Worm (Caenorhabditis elegans) whole organism, L1 larva: ENCODE data around the gene rhgf-2.

Experiments
- C16A3.4 ChIP-seq: fragments of 150-350 bp; optimal IDR thresholded peaks from 2 replicates; lab custom pipeline; 2014; ENCODE audit warnings: missing biosample characterization, missing genetic modification characterization
- C34B4.2 ChIP-seq: sonication (generic microtip); optimal IDR thresholded peaks from 2 replicates; lab custom pipeline; 2017; ENCODE audit warnings: mild to moderate bottlenecking, missing genetic modification characterization, missing compliant biosample characterization
- Y116A8C.19 ChIP-seq: sonication (generic microtip); optimal IDR thresholded peaks from 2 replicates; lab custom pipeline; 2016; ENCODE audit warnings: missing compliant biosample characterization, missing genetic modification characterization, borderline replicate concordance
- aha-1 ChIP-seq: fragments of 150-350 bp; optimal IDR thresholded peaks from 2 replicates; lab custom pipeline; 2014; ENCODE audit warnings: missing biosample characterization, missing genetic modification characterization
- alr-1 ChIP-seq: fragments of 200-800 bp; sonication (Bioruptor generic); optimal IDR thresholded peaks from 2 replicates; lab custom pipeline; 2018; ENCODE audit warnings: borderline replicate concordance, mild to moderate bottlenecking, missing genetic modification characterization, missing compliant biosample characterization
- aly-2 ChIP-seq: fragments of 150-350 bp; optimal IDR thresholded peaks from 2 replicates; lab custom pipeline; 2014; ENCODE audit warnings: missing biosample characterization, missing genetic modification characterization
- blmp-1 ChIP-seq: fragments of 150-350 bp; optimal IDR thresholded peaks from 2 replicates; lab custom pipeline; 2014; ENCODE audit warnings: missing biosample characterization, missing genetic modification characterization
- ceh-8 ChIP-seq: fragments of 200-800 bp; sonication (Bioruptor generic); optimal IDR thresholded peaks from 2 replicates; lab custom pipeline; 2018; ENCODE audit warnings: mild to moderate bottlenecking, missing genetic modification characterization, moderate library complexity, missing compliant biosample characterization
- ceh-82 ChIP-seq, 3 experiments: fragments of 150-350 bp in 1 of 3; sonication (generic microtip) in 2 of 3; optimal IDR thresholded peaks; 2 replicates each; lab custom pipeline; 2014 to 2017; ENCODE audit warnings: missing biosample characterization in 3 of 3, missing genetic modification characterization in 3 of 3
- ceh-88 ChIP-seq: fragments of 200-800 bp; sonication (Bioruptor generic); IDR thresholded peaks from 2 replicates; pipeline ENCODE4 v1.3.6; 2022; ENCODE audit warnings: missing genetic modification characterization, missing compliant biosample characterization
- ceh-90 ChIP-seq: sonication (generic microtip); optimal IDR thresholded peaks from 2 replicates; lab custom pipeline; 2016; ENCODE audit warnings: missing genetic modification characterization, missing compliant biosample characterization
- ces-1 ChIP-seq: fragments of 150-350 bp; optimal IDR thresholded peaks from 2 replicates; lab custom pipeline; 2014; ENCODE audit warnings: missing biosample characterization, missing genetic modification reagents, missing genetic modification characterization
- efl-3 ChIP-seq: fragments of 200-800 bp; sonication (Bioruptor generic); optimal IDR thresholded peaks from 2 replicates; lab custom pipeline; 2018; ENCODE audit warnings: mild to moderate bottlenecking, missing genetic modification characterization, missing compliant biosample characterization
- elt-3 ChIP-seq, 6 experiments: fragments of 150-350 bp in 1 of 6; sonication (generic microtip); optimal IDR thresholded peaks; 2 replicates each; lab custom pipeline; 2017 to 2018; ENCODE audit warnings: missing biosample characterization in 6 of 6, missing genetic modification characterization in 6 of 6, inconsistent platforms in 1 of 6
- grh-1 ChIP-seq: fragments of 200-800 bp; sonication (Bioruptor generic); IDR thresholded peaks from 2 replicates; pipeline ENCODE4 v1.3.6; 2022; ENCODE audit warnings: missing genetic modification reagents, missing genetic modification characterization, missing compliant biosample characterization
- hpl-2 ChIP-seq: fragments of 150-350 bp; optimal IDR thresholded peaks from 2 replicates; lab custom pipeline; 2014; ENCODE audit warnings: missing biosample characterization, missing genetic modification reagents, missing genetic modification characterization
- isw-1 ChIP-seq: fragments of 200-800 bp; sonication (Bioruptor generic); IDR thresholded peaks from 2 replicates; pipeline ENCODE4 v1.3.6; 2022; ENCODE audit warnings: missing genetic modification characterization, missing compliant biosample characterization
- lin-15B ChIP-seq: fragments of 150-350 bp; sonication (generic microtip); optimal IDR thresholded peaks from 3 replicates; lab custom pipeline; 2014; ENCODE audit warnings: missing biosample characterization, missing genetic modification characterization
- lin-35 ChIP-seq, 2 experiments: fragments of 150-350 bp; optimal IDR thresholded peaks; 2 replicates each; lab custom pipeline; 2014; ENCODE audit warnings: missing biosample characterization in 2 of 2, missing genetic modification characterization in 2 of 2, missing genetic modification reagents in 2 of 2
- lin-39 ChIP-seq: fragments of 150-350 bp; optimal IDR thresholded peaks from 2 replicates; lab custom pipeline; 2014; ENCODE audit warnings: missing biosample characterization, missing genetic modification reagents, missing genetic modification characterization
- lir-3 ChIP-seq: sonication (generic microtip); optimal IDR thresholded peaks from 2 replicates; lab custom pipeline; 2016; ENCODE audit warnings: mild to moderate bottlenecking, missing genetic modification characterization, moderate library complexity, missing compliant biosample characterization; ENCODE audit not compliant: poor library complexity
- lsy-2 ChIP-seq, 2 experiments: fragments of 150-350 bp; optimal IDR thresholded peaks; 2 replicates each; lab custom pipeline; 2014; ENCODE audit warnings: missing biosample characterization in 2 of 2, missing genetic modification characterization in 2 of 2
- mab-9 ChIP-seq: fragments of 200-800 bp; sonication (Bioruptor generic); IDR thresholded peaks from 2 replicates; pipeline ENCODE4 v1.3.6; 2022; ENCODE audit warnings: missing genetic modification reagents, missing genetic modification characterization, missing compliant biosample characterization
- mep-1 ChIP-seq: fragments of 150-350 bp; optimal IDR thresholded peaks from 2 replicates; lab custom pipeline; 2014; ENCODE audit warnings: missing biosample characterization, missing genetic modification characterization
- nhr-11 ChIP-seq: fragments of 150-350 bp; optimal IDR thresholded peaks from 2 replicates; lab custom pipeline; 2014; ENCODE audit warnings: missing biosample characterization, missing genetic modification characterization
- nhr-71 ChIP-seq: sonication (generic microtip); optimal IDR thresholded peaks from 2 replicates; lab custom pipeline; 2016; ENCODE audit warnings: mild to moderate bottlenecking, missing genetic modification characterization, moderate library complexity, missing compliant biosample characterization
- nhr-76 ChIP-seq: sonication (generic microtip); optimal IDR thresholded peaks from 2 replicates; lab custom pipeline; 2017; ENCODE audit warnings: missing biosample characterization, missing genetic modification characterization
- nhr-77 ChIP-seq: fragments of 150-350 bp; optimal IDR thresholded peaks from 2 replicates; lab custom pipeline; 2014; ENCODE audit warnings: missing biosample characterization, missing genetic modification characterization
- nhr-85 ChIP-seq: sonication (generic microtip); peaks from one replicate; lab custom pipeline; 2016; ENCODE audit warnings: missing genetic modification characterization, inconsistent platforms, missing compliant biosample characterization
- pag-3 ChIP-seq: sonication (generic microtip); optimal IDR thresholded peaks from 2 replicates; lab custom pipeline; 2017; ENCODE audit warnings: missing genetic modification characterization, mild to moderate bottlenecking, missing compliant biosample characterization, antibody characterized with exemption, borderline replicate concordance; ENCODE audit not compliant: insufficient read depth
- pax-3 ChIP-seq: fragments of 200-800 bp; sonication (Bioruptor generic); optimal IDR thresholded peaks from 2 replicates; lab custom pipeline; 2018; ENCODE audit warnings: mild to moderate bottlenecking, missing genetic modification characterization, moderate library complexity, missing compliant biosample characterization
- rnt-1 ChIP-seq: sonication (generic microtip); optimal IDR thresholded peaks from 2 replicates; lab custom pipeline; 2016; ENCODE audit warnings: mild to moderate bottlenecking, missing genetic modification characterization, moderate library complexity, missing compliant biosample characterization
- snpc-4 ChIP-seq: fragments of 150-350 bp; optimal IDR thresholded peaks from 2 replicates; lab custom pipeline; 2014; ENCODE audit warnings: missing biosample characterization, missing genetic modification characterization
- sox-4 ChIP-seq: sonication (generic microtip); optimal IDR thresholded peaks from 2 replicates; lab custom pipeline; 2016; ENCODE audit warnings: missing genetic modification characterization, missing compliant biosample characterization
- sptf-1 ChIP-seq: fragments of 150-350 bp; optimal IDR thresholded peaks from 2 replicates; lab custom pipeline; 2014; ENCODE audit warnings: missing biosample characterization, missing genetic modification characterization
- swsn-7 ChIP-seq: sonication (generic microtip); optimal IDR thresholded peaks from 2 replicates; lab custom pipeline; 2016; ENCODE audit warnings: missing genetic modification characterization, missing compliant biosample characterization
- tlp-1 ChIP-seq: fragments of 150-350 bp; optimal IDR thresholded peaks from 2 replicates; lab custom pipeline; 2014; ENCODE audit warnings: missing biosample characterization, missing genetic modification characterization
- unc-62 ChIP-seq: fragments of 150-350 bp; optimal IDR thresholded peaks from 2 replicates; lab custom pipeline; 2014; ENCODE audit warnings: missing biosample characterization, missing genetic modification reagents, missing genetic modification characterization
- unc-86 ChIP-seq: sonication (generic microtip); optimal IDR thresholded peaks from 2 replicates; lab custom pipeline; 2016; ENCODE audit warnings: missing genetic modification characterization, missing compliant biosample characterization
- vab-15 ChIP-seq: sonication (generic microtip); optimal IDR thresholded peaks from 2 replicates; lab custom pipeline; 2017; ENCODE audit warnings: missing genotype, mild to moderate bottlenecking, missing genetic modification characterization, missing compliant biosample characterization
- xbp-1 ChIP-seq: sonication (generic microtip); optimal IDR thresholded peaks from 2 replicates; lab custom pipeline; 2016; ENCODE audit warnings: missing genetic modification characterization, missing compliant biosample characterization
- ztf-11 ChIP-seq, 2 experiments: sonication (generic microtip); optimal IDR thresholded peaks; 2 replicates each; lab custom pipeline; 2016 to 2017; ENCODE audit warnings: missing genetic modification characterization in 2 of 2, missing biosample characterization in 1 of 2, missing compliant biosample characterization in 1 of 2

rhgf-2 gene

ce11 chrII:4071075-4071474 is 29.5 kb upstream of the rhgf-2 start:
- TF ChIP-seq hpl-2 (GFP tag; lab: Kevin White, UChicago), result no peak
- no peak for TF ChIP-seq aha-1
- TF ChIP-seq mep-1 (tag; lab: Kevin White, UChicago), result no peak
- TF ChIP-seq xbp-1, result no peak
- TF ChIP-seq lin-15B (tag; lab: Kevin White, UChicago), result no peak
- TF ChIP-seq alr-1, result no peak
- no peak for TF ChIP-seq elt-3 (tag; optimal IDR thresholded peaks at IDR 0.05; lab: Kevin White, UChicago)
- TF ChIP-seq mab-9 (GFP tag; lab: Robert Waterston, UW), result no peak
- no peak for TF ChIP-seq aly-2 (tag; lab: Kevin White, UChicago)
- TF ChIP-seq nhr-77 (tag; lab: Kevin White, UChicago), result no peak
- TF ChIP-seq unc-86 (tag; lab: Kevin White, UChicago), result no peak
- TF ChIP-seq ztf-11 (tag; optimal IDR thresholded peaks at IDR 0.05; lab: Kevin White, UChicago), result no peak
- no peak for TF ChIP-seq ceh-88 (GFP tag; lab: Robert Waterston, UW)
- no peak for TF ChIP-seq rnt-1 (tag; lab: Kevin White, UChicago)
- TF ChIP-seq swsn-7 (tag; lab: Kevin White, UChicago), result no peak
- TF ChIP-seq vab-15 (tag; lab: Kevin White, UChicago), result no peak
- no peak for TF ChIP-seq sptf-1 (tag; lab: Kevin White, UChicago)

- TF ChIP-seq ces-1 (GFP tag; lab: Kevin White, UChicago) (no peak), aly-2 (tag; lab: Kevin White, UChicago) (no peak), pag-3 (tag; lab: Kevin White, UChicago) (no peak), lin-35 (GFP tag; optimal IDR thresholded peaks at IDR 0.05; lab: Kevin White, UChicago) (no peak), snpc-4 (no peak), ceh-82 (tag; optimal IDR thresholded peaks at IDR 0.05; lab: Kevin White, UChicago) (no peak), mab-9 (GFP tag; lab: Robert Waterston, UW) (no peak), nhr-11 (tag; lab: Kevin White, UChicago) (no peak), vab-15 (tag; lab: Kevin White, UChicago) (no peak), nhr-76 (tag; lab: Kevin White, UChicago) (no peak), lsy-2 (tag; optimal IDR thresholded peaks at IDR 0.05; lab: Kevin White, UChicago) (no peak), unc-62 (GFP tag; lab: Kevin White, UChicago) (no peak), sox-4 (tag; lab: Kevin White, UChicago) (no peak), nhr-85 (tag; lab: Kevin White, UChicago) (no peak)
- TF ChIP-seq, all 84 proteins: peak for 0
These were observed 25.9 kb upstream of the rhgf-2 start for ce11 chrII:4074710-4075109.

ce11 chrII:4081141-4081540 is 19.4 kb upstream of the rhgf-2 start:
- TF ChIP-seq C16A3.4 (tag; lab: Kevin White, UChicago), result no peak
- TF ChIP-seq C34B4.2 (tag; lab: Kevin White, UChicago), result no peak
- no peak for TF ChIP-seq tlp-1
- no peak for TF ChIP-seq lir-3 (tag; lab: Kevin White, UChicago)
- no peak for TF ChIP-seq nhr-76 (tag; lab: Kevin White, UChicago)
- no peak for TF ChIP-seq blmp-1
- no peak for TF ChIP-seq nhr-85 (tag; lab: Kevin White, UChicago)
- TF ChIP-seq Y116A8C.19, result no peak
- TF ChIP-seq efl-3 (GFP tag; lab: Kevin White, UChicago), result no peak
- TF ChIP-seq grh-1 (GFP tag; lab: Robert Waterston, UW), result no peak
- TF ChIP-seq isw-1, result no peak
- no peak for TF ChIP-seq nhr-77 (tag; lab: Kevin White, UChicago)

DNA sequence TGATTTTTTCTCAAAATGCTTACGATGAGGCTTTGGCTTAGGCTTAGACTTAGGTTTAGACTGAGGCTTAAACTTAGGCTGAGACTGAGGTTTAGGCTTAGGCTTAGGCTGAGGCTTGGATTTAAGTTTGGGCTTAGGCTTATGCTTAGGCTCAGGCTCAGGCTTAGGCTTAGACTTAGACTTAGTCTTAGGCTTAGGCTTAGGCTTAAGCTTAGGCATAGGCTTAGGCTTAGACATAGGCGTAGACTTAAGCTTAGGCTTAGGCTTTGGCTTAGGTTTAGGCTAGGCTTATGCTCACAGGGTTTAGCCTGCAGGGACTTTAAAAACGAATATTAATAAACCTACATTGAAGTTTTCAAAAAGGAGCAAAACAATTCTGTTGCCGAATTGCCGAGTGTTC is 18.7 kb upstream of the rhgf-2 start:
- TF ChIP-seq pax-3 (no peak), nhr-71 (no peak), isw-1 (no peak), ztf-11 (tag; optimal IDR thresholded peaks at IDR 0.05; lab: Kevin White, UChicago) (no peak), ceh-8 (GFP tag; lab: Kevin White, UChicago) (no peak), ceh-90 (tag; lab: Kevin White, UChicago) (no peak), lin-39 (tag; lab: Kevin White, UChicago) (no peak)
